Fruit fly (Drosophila melanogaster) whole organism, pupa: ENCODE results near the gene EndoGI.

ENCODE experiments used
- CG10348 ChIP-seq: fragments of 200-800 bp; sonication (Bioruptor generic); IDR thresholded peaks from 2 replicates; pipeline ENCODE4 v1.3.6; 2022; ENCODE audit warnings: missing biosample characterization, missing genetic modification characterization
- CG13204 ChIP-seq: fragments of 200-800 bp; sonication (Bioruptor generic); optimal IDR thresholded peaks from 2 replicates; lab custom pipeline; 2018; ENCODE audit warnings: missing biosample characterization, mild to moderate bottlenecking, missing genetic modification characterization, moderate library complexity
- CG15710 ChIP-seq: fragments of 200-800 bp; sonication (Bioruptor generic); optimal IDR thresholded peaks from 2 replicates; lab custom pipeline; 2018; ENCODE audit warnings: missing biosample characterization, mild to moderate bottlenecking, missing genetic modification characterization, moderate library complexity
- CG17806 ChIP-seq: fragments of 200-800 bp; sonication (Bioruptor generic); optimal IDR thresholded peaks from 2 replicates; lab custom pipeline; 2018; ENCODE audit warnings: missing biosample characterization, mild to moderate bottlenecking, missing genetic modification characterization, moderate library complexity
- CG32121 ChIP-seq: fragments of 200-800 bp; sonication (Bioruptor generic); IDR thresholded peaks from 2 replicates; pipeline ENCODE4 v1.3.6; 2022; ENCODE audit warnings: missing biosample characterization, missing genetic modification characterization
- CG8159 ChIP-seq: fragments of 200-800 bp; sonication (Bioruptor generic); optimal IDR thresholded peaks from 3 replicates; lab custom pipeline; 2018; ENCODE audit warnings: missing biosample characterization, mild to moderate bottlenecking, missing genetic modification characterization, moderate library complexity
- CG9948 ChIP-seq: fragments of 200-800 bp; sonication (Bioruptor generic); optimal IDR thresholded peaks from 2 replicates; lab custom pipeline; 2018; ENCODE audit warnings: missing biosample characterization, mild to moderate bottlenecking, missing genetic modification characterization, moderate library complexity
- EcR ChIP-seq: fragments of 200-800 bp; sonication (Bioruptor generic); optimal IDR thresholded peaks from 3 replicates; lab custom pipeline; 2019; ENCODE audit warnings: missing biosample characterization, missing genetic modification characterization, mild to moderate bottlenecking, moderate library complexity, missing genetic modification reagents
- Pif1A ChIP-seq: fragments of 200-800 bp; sonication (Bioruptor generic); optimal IDR thresholded peaks from 3 replicates; lab custom pipeline; 2016; ENCODE audit warnings: missing biosample characterization, missing genetic modification characterization
- Pif1B ChIP-seq: fragments of 200-800 bp; sonication (Bioruptor generic); optimal IDR thresholded peaks from 3 replicates; lab custom pipeline; 2016; ENCODE audit warnings: missing biosample characterization, missing genetic modification characterization
- fd96Ca ChIP-seq: fragments of 200-800 bp; sonication (Bioruptor generic); IDR thresholded peaks from 3 replicates; pipeline ENCODE4 v1.3.6; 2022; ENCODE audit warnings: missing biosample characterization, missing genetic modification characterization
- rn ChIP-seq: fragments of 200-800 bp; sonication (Bioruptor generic); IDR thresholded peaks from 2 replicates; pipeline ENCODE4 v1.3.6; 2022; ENCODE audit warnings: missing biosample characterization, missing genetic modification characterization

DNA sequence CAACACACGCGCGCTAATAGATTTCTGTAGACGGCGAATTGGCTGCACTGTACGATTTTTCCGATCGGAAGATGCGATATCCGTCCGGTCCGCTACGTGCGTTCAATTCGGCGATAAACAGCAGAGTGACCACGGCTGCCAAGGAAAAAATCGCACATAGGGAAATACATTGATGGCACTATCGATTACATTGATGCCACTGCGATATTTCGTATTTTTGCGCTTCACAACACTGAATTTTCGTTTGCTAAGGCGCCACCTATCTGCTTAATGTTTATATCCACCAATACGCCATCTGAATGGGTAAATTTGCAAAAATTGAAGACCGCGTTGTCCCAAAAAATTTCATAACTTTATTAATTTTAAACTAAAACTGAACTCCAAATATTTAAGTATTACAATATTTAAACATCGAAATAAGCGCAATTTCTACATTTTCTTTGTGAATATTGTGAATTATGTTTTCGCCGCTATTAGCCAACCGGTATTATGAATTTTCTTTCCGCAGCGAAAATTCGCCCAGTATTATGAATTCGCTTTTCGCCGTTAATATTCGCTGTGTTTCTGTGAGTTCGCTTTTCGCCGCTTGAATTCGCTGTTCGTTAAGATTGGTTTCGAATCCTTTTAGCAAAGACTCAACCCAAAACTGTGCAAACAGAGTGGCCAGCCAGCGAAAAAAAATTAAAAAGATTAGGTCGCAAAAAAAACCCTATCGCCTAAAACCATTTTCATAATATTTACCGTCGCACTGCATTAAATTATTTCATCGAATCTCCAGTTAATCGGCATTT is 30.3 kb downstream of the EndoGI start, which contains the start of the genes crp and pkaap:
- TF ChIP-seq EcR (GFP tag; lab: Kevin White, UChicago) (no peak), Pif1A (GFP tag; lab: Kevin White, UChicago) (no peak), CG17806 (peak; percentile 1), rn (GFP tag; lab: Robert Waterston, UW) (no peak), CG9948 (tag; lab: Kevin White, UChicago) (no peak), Pif1B (peak; percentile 64), fd96Ca (no peak), CG8159 (peak; percentile 50), CG32121 (GFP tag; lab: Robert Waterston, UW) (no peak), CG10348 (no peak), CG15710 (peak; percentile 12), CG13204 (GFP tag; lab: Kevin White, UChicago) (peak; percentile 48)
